Fruit fly (Drosophila melanogaster): ENCODE results near the gene CG42834.

Gene CG42834

DNA sequence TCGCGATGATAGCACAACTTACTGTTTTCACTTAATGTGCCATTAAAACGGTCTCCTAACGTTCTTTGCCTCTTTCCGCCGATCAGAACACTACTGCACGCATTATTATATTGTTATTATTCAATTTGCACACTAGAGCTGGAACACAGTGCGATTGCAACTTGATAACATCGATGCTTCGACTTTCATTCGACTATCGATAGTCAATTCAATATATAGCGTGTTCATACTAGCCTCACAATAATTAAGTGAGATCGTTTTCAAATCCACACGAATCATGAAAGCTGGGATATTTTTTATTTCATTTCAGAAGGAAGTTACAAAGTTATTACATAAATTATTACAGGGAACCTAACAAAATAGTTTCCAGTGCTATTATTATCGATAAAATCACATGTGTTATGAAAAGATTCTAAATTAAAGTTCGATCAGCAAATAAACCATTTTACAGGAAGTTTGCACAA lies 17.2 kb upstream of the CG42834 start (continued):
- TF ChIP-seq Kr (GFP tag; optimal IDR thresholded peaks at IDR 0.05) (no peak), CG15514 (GFP tag; optimal IDR thresholded peaks at IDR 0.05) (peak; percentile 37), MTF-1 (GFP tag; optimal IDR thresholded peaks at IDR 0.05; ENCODE audit: borderline replicate concordance) (no peak), Hr3 (GFP tag; optimal IDR thresholded peaks at IDR 0.05) (peak; percentile 53), CG14050 (GFP tag; IDR thresholded peaks at IDR 0.05) (peak; percentile 11; the same call in 1 of the 3 replicates), CG1792 (GFP tag; optimal IDR thresholded peaks at IDR 0.05) (no peak), E2f2 (GFP tag; IDR thresholded peaks at IDR 0.05) (peak; percentile 68), Sox100B (GFP tag; optimal IDR thresholded peaks at IDR 0.05) (peak; percentile 17), zen (tag; optimal IDR thresholded peaks at IDR 0.05) (peak; percentile 38), CG17328 (GFP tag; IDR thresholded peaks at IDR 0.05) (0 out of 2 replicates have a peak, but pooled peaks have one; percentile 22), Antp (GFP tag; optimal IDR thresholded peaks at IDR 0.05) (peak; percentile 45), CG7963 (GFP tag; IDR thresholded peaks at IDR 0.05; ENCODE audit: partially characterized antibody) (peak; percentile 73; the same call in 2 of the 3 replicates), Spps (tag; optimal IDR thresholded peaks at IDR 0.05) (no peak), az2 (GFP tag; optimal IDR thresholded peaks at IDR 0.05) (peak; percentile 50), CG4424 (GFP tag; optimal IDR thresholded peaks at IDR 0.05) (no peak), Xrp1 (GFP tag; IDR thresholded peaks at IDR 0.05) (peak; percentile 17; the same call in 1 of the 2 replicates), YL-1 (GFP tag; optimal IDR thresholded peaks at IDR 0.05) (peak; percentile 62), hth (optimal IDR thresholded peaks at IDR 0.05) (no peak), Fer3 (tag; optimal IDR thresholded peaks at IDR 0.05) (peak; percentile 39), CG4707 (GFP tag; optimal IDR thresholded peaks at IDR 0.05) (no peak), CG8478 (optimal IDR thresholded peaks at IDR 0.05) (no peak), CG12769 (tag; optimal IDR thresholded peaks at IDR 0.05) (peak; percentile 72), al (GFP tag; IDR thresholded peaks at IDR 0.05) (peak; percentile 62; the same call in 1 of the 2 replicates), CG10209 (GFP tag; optimal IDR thresholded peaks at IDR 0.05) (peak; percentile 43), CG5180 (GFP tag; optimal IDR thresholded peaks at IDR 0.05) (no peak), Lpt (GFP tag; optimal IDR thresholded peaks at IDR 0.05) (no peak), gro (GFP tag; optimal IDR thresholded peaks at IDR 0.05) (peak; percentile 51), HmgD (GFP tag; optimal IDR thresholded peaks at IDR 0.05) (no peak), oc (tag; optimal IDR thresholded peaks at IDR 0.05) (no peak), cg (GFP tag; optimal IDR thresholded peaks at IDR 0.05) (no peak), CG18011 (GFP tag; optimal IDR thresholded peaks at IDR 0.05) (peak; percentile 52), sens (GFP tag) (peak; percentile 89), crol (GFP tag; IDR thresholded peaks at IDR 0.05) (no peak), hkb (optimal IDR thresholded peaks at IDR 0.05) (no peak), hkb (GFP tag; IDR thresholded peaks at IDR 0.05) (0 out of 2 replicates have a peak, but pooled peaks have one; percentile 36), Poxn (GFP tag; IDR thresholded peaks at IDR 0.05) (no peak), lov (optimal IDR thresholded peaks at IDR 0.05) (no peak), lov (GFP tag; IDR thresholded peaks at IDR 0.05) (no peak), sc (optimal IDR thresholded peaks at IDR 0.05) (no peak), sc (GFP tag; optimal IDR thresholded peaks at IDR 0.05) (no peak), Ets97D (GFP tag; optimal IDR thresholded peaks at IDR 0.05) (peak; percentile 45), NC2α (GFP tag; optimal IDR thresholded peaks at IDR 0.05) (no peak), CG6254 (GFP tag; optimal IDR thresholded peaks at IDR 0.05) (no peak), Sin3A (optimal IDR thresholded peaks at IDR 0.05) (no peak), Dip3 (GFP tag; optimal IDR thresholded peaks at IDR 0.05) (peak; percentile 64), CG9727 (GFP tag; optimal IDR thresholded peaks at IDR 0.05) (no peak), CG18262 (tag; optimal IDR thresholded peaks at IDR 0.05) (peak; percentile 28), CG6689 (GFP tag; IDR thresholded peaks at IDR 0.05) (no peak), CG1603 (tag; optimal IDR thresholded peaks at IDR 0.05) (peak; percentile 81), Blimp-1 (GFP tag; optimal IDR thresholded peaks at IDR 0.05) (no peak), luna (GFP tag; optimal IDR thresholded peaks at IDR 0.05) (peak; percentile 52), ATbp (GFP tag; optimal IDR thresholded peaks at IDR 0.05) (no peak), CG30403 (GFP tag; optimal IDR thresholded peaks at IDR 0.05) (peak; percentile 65)
